Worm (Caenorhabditis elegans): ENCODE measurements around the gene tbc-1.

Gene tbc-1

DNA sequence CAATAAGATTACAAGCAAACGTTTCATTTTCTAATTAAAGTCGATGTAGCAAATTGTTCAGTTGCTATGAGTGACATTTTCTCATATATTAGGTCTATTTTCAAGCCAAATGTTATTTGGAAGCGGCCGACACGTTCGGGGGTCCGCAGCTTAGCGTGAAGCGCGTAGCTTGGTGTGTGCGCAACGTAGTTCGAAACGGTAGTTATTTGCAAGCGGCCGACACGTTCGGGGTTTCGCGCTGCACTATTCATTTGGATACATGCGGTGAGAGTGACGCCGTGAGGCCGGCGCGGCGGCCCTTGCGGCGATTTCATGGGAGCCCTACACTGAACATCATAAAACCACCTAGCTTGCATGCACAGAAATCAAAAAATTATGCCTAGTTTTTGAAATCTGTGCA, 17.6 kb downstream of the tbc-1 start:
- TF ChIP-seq flt-1 (GFP tag; IDR thresholded peaks at IDR 0.05) (no peak), cog-1 (tag; optimal IDR thresholded peaks at IDR 0.05) (no peak), T22C8.4 (GFP tag; IDR thresholded peaks at IDR 0.05) (no peak), ref-1 (GFP tag; conservative IDR thresholded peaks at IDR 0.05) (no peak), klf-2 (GFP tag; conservative IDR thresholded peaks at IDR 0.05) (no peak), ztf-23 (GFP tag; IDR thresholded peaks at IDR 0.05) (no peak), tab-1 (GFP tag; IDR thresholded peaks at IDR 0.05) (no peak), med-1 (GFP tag; optimal IDR thresholded peaks at IDR 0.05; ENCODE audit: insufficient read depth) (no peak), ztf-29 (GFP tag; IDR thresholded peaks at IDR 0.05) (no peak)

DNA sequence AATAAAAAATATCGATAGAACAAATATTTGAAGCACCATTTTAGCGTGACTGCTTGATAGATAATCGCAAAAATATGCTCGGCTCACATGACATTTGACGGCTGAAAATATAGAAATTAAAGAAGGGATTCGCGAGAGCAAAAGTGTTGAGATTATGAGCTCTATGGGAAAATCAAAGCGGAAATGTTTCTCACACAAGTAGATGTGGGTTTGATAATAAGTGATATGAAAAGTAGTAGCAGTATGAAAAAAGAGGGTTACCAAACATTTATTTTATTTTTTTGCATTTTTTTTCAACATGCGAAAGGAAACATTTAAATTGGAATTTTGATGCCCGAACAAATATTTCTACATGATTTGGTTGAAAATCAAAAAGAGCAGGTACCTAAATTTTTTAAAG, 20.7 kb downstream of the tbc-1 start, which contains the start of gene iglr-1:
TSS of gene iglr-1 (minus strand) at position 101 of the 400 bp plus-strand sequence.
- TF ChIP-seq cog-1 (tag; optimal IDR thresholded peaks at IDR 0.05) (no peak), flt-1 (GFP tag; IDR thresholded peaks at IDR 0.05) (no peak), T22C8.4 (GFP tag; IDR thresholded peaks at IDR 0.05) (no peak), klf-2 (GFP tag; conservative IDR thresholded peaks at IDR 0.05) (no peak), ztf-23 (GFP tag; IDR thresholded peaks at IDR 0.05) (no peak), med-1 (GFP tag; optimal IDR thresholded peaks at IDR 0.05; ENCODE audit: insufficient read depth) (no peak), tab-1 (GFP tag; IDR thresholded peaks at IDR 0.05) (no peak), ztf-29 (GFP tag; IDR thresholded peaks at IDR 0.05) (no peak), ref-1 (GFP tag; conservative IDR thresholded peaks at IDR 0.05) (no peak)

ce11 chrX:14993744-14994143, 23.2 kb downstream of the tbc-1 start:
- TF ChIP-seq med-1 (GFP tag; optimal IDR thresholded peaks at IDR 0.05; ENCODE audit: insufficient read depth): no peak
- no peak for TF ChIP-seq cog-1 (tag; optimal IDR thresholded peaks at IDR 0.05)
- no peak for TF ChIP-seq tab-1 (GFP tag; IDR thresholded peaks at IDR 0.05)
- no peak for TF ChIP-seq T22C8.4 (GFP tag; IDR thresholded peaks at IDR 0.05)
- no peak for TF ChIP-seq flt-1 (GFP tag; IDR thresholded peaks at IDR 0.05)
- no peak for TF ChIP-seq ztf-23 (GFP tag; IDR thresholded peaks at IDR 0.05)
- no peak for TF ChIP-seq ref-1 (GFP tag; conservative IDR thresholded peaks at IDR 0.05)
- TF ChIP-seq klf-2 (GFP tag; conservative IDR thresholded peaks at IDR 0.05): no peak
- no peak for TF ChIP-seq ztf-29 (GFP tag; IDR thresholded peaks at IDR 0.05)

ce11 chrX:14999101-14999500, 28.6 kb downstream of the tbc-1 start, which contains the start of gene cutl-3:
Gene cutl-3, minus strand, starts transcription at chrX:14999201.
- TF ChIP-seq klf-2 (GFP tag; conservative IDR thresholded peaks at IDR 0.05) (no peak), cog-1 (tag; optimal IDR thresholded peaks at IDR 0.05) (no peak), tab-1 (GFP tag; IDR thresholded peaks at IDR 0.05) (no peak), ztf-23 (GFP tag; IDR thresholded peaks at IDR 0.05) (no peak), ref-1 (GFP tag; conservative IDR thresholded peaks at IDR 0.05) (no peak)

DNA sequence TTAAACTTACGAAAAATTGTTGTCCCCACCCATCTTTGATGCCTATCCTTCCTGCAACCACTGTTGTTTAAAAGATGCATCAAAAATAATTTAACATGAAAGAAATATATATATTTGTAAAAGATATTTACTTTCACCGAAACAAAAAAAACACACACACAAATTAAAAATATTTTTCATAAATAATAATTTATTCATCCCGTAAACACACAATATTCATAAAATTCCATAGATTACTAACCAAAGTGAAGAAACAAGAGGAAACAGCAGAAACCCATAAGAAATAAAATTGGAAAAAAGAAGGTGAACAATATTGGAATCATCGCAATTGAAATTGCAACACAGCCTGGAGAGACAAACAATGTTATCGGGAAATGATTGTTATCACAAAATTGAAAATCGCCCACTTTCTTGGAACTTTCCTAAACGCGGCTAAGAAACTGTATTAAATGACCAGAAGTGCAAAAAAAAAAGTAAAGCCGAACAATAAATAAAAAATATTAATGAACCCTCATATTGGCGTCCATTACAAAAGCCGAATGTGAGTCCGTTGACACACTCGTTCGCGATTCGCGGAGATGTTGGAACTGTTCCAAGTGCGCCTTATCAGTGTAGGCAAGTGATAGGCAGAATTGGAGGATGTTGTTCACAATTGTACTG, 33.5 kb downstream of the tbc-1 start, which contains the start of gene slc-25A18.1:
TSS of gene slc-25A18.1 (minus strand) at position 51 of the 660 bp plus-strand sequence.
- no peak for TF ChIP-seq tab-1 (GFP tag; IDR thresholded peaks at IDR 0.05)
- TF ChIP-seq ref-1 (GFP tag; conservative IDR thresholded peaks at IDR 0.05): no peak
- no peak for TF ChIP-seq flt-1 (GFP tag; IDR thresholded peaks at IDR 0.05)
- TF ChIP-seq T22C8.4 (GFP tag; IDR thresholded peaks at IDR 0.05): no peak
- TF ChIP-seq ztf-29 (GFP tag; IDR thresholded peaks at IDR 0.05): no peak
- TF ChIP-seq med-1 (GFP tag; optimal IDR thresholded peaks at IDR 0.05; ENCODE audit: insufficient read depth): no peak
- no peak for TF ChIP-seq ztf-23 (GFP tag; IDR thresholded peaks at IDR 0.05)
- TF ChIP-seq cog-1 (tag; optimal IDR thresholded peaks at IDR 0.05): no peak
- no peak for TF ChIP-seq klf-2 (GFP tag; conservative IDR thresholded peaks at IDR 0.05)

DNA sequence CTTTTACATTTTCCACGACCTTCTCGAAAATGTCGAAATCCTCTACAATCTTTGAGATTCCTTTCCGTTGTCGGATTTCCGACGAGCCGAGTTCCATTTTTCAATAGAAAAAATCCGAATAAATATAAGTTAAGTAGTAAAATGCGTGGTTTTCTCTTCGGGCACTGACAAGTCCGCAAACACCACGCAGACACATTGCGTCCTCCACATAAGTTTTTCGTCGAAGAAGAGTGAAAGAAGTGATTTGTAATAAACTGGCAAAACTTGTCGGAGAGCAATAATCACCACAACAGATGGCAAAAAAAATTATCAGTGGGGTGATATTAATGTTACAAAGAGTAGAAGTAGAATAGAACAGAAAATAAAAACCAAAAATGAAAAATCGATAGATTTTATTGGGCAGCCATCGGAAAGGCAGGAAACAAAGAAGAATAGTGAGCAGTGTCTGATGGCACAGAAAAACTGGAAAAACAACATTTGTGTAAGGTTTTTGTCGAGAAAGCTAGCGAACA, 36.4 kb downstream of the tbc-1 start, which contains the start of gene ergi-2:
TSS of gene ergi-2 (minus strand) at position 462 of the 512 bp plus-strand sequence.
- TF ChIP-seq ztf-29 (GFP tag; IDR thresholded peaks at IDR 0.05): no peak
- no peak for TF ChIP-seq cog-1 (tag; optimal IDR thresholded peaks at IDR 0.05)
- TF ChIP-seq tab-1 (GFP tag; IDR thresholded peaks at IDR 0.05): no peak
- no peak for TF ChIP-seq flt-1 (GFP tag; IDR thresholded peaks at IDR 0.05)
- TF ChIP-seq med-1 (GFP tag; optimal IDR thresholded peaks at IDR 0.05; ENCODE audit: insufficient read depth): no peak

- TF ChIP-seq T22C8.4 (GFP tag; IDR thresholded peaks at IDR 0.05) (no peak), flt-1 (GFP tag; IDR thresholded peaks at IDR 0.05) (no peak), ztf-29 (GFP tag; IDR thresholded peaks at IDR 0.05) (no peak), cog-1 (tag; optimal IDR thresholded peaks at IDR 0.05) (no peak)
Measured at ce11 chrX:15008697-15009096, 38.1 kb downstream of the tbc-1 start.

DNA sequence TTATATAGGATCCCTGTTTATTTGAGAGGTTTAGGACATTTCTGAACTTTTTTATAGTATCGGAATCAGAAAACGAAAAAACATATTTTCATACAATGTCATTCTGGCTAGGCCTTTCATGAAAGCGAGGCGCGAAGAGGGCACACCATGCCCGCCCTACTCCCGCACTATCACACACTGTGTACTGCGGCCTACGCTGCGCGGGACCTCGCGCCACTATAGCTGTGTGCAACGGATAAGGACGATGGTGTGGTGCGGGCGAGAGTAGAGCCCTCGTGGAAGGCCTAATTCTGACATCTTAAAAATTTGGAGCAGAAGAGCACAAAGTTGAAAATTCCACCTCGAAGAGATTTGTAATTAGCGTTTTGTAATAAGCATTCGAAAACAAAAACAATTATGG, 40.4 kb downstream of the tbc-1 start:
- TF ChIP-seq klf-2 (GFP tag; conservative IDR thresholded peaks at IDR 0.05): no peak
- TF ChIP-seq T22C8.4 (GFP tag; IDR thresholded peaks at IDR 0.05): no peak
- TF ChIP-seq med-1 (GFP tag; optimal IDR thresholded peaks at IDR 0.05; ENCODE audit: insufficient read depth): no peak
- no peak for TF ChIP-seq tab-1 (GFP tag; IDR thresholded peaks at IDR 0.05)
- no peak for TF ChIP-seq flt-1 (GFP tag; IDR thresholded peaks at IDR 0.05)
- no peak for TF ChIP-seq ztf-23 (GFP tag; IDR thresholded peaks at IDR 0.05)
- no peak for TF ChIP-seq ztf-29 (GFP tag; IDR thresholded peaks at IDR 0.05)
- no peak for TF ChIP-seq ref-1 (GFP tag; conservative IDR thresholded peaks at IDR 0.05)
- TF ChIP-seq cog-1 (tag; optimal IDR thresholded peaks at IDR 0.05): no peak

DNA sequence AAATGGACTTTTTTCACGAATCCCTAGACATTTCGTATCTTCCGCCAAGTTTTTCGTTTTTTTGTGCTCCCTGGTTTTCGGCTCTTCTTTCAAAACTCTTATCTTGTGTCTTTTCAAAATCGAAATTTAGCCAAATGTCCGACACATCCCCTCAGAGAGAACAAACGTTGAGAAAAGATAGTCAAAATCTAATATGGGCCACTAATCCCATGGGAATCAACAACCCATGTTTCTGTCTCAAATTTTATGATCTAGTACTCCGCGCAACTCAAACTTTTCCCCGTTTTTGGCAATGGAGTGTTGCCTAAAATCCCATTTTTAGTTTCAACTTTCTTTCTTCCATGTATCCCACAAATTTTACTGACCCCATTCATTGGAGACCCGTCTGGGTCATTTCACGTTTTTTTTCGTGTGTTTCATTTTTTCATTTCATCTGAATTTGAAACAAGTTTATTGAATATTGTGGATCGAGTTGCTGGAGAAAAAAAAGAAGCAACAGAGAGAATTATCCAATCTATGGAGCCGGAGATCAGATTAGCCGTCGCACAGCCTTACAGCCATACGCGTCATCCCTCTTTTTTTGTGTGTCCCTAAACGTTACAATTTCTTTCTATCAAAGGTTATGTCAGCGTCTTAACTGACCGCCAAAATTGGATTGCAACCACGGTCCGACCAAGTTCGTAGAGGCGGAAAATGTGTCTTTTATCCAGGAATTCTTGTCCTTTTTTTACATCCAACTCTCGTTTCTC, 41.1 kb downstream of the tbc-1 start:
- no peak for TF ChIP-seq T22C8.4 (GFP tag; IDR thresholded peaks at IDR 0.05)
- TF ChIP-seq cog-1 (tag; optimal IDR thresholded peaks at IDR 0.05): no peak
- TF ChIP-seq tab-1 (GFP tag; IDR thresholded peaks at IDR 0.05): no peak
- no peak for TF ChIP-seq ref-1 (GFP tag; conservative IDR thresholded peaks at IDR 0.05)
- no peak for TF ChIP-seq ztf-29 (GFP tag; IDR thresholded peaks at IDR 0.05)
- TF ChIP-seq ztf-23 (GFP tag; IDR thresholded peaks at IDR 0.05): no peak
- no peak for TF ChIP-seq flt-1 (GFP tag; IDR thresholded peaks at IDR 0.05)
- TF ChIP-seq klf-2 (GFP tag; conservative IDR thresholded peaks at IDR 0.05): no peak
- no peak for TF ChIP-seq med-1 (GFP tag; optimal IDR thresholded peaks at IDR 0.05; ENCODE audit: insufficient read depth)
